Fruit fly (Drosophila melanogaster) whole organism, prepupa: Measurements from ENCODE around the gene Itgbn.
A peak's percentile ranks its signal among the peaks of the same experiment; 100 is the strongest.

Experiments
- CG3919 ChIP-seq: fragments of 200-800 bp; sonication (Bioruptor generic); optimal IDR thresholded peaks from 3 replicates; lab custom pipeline; 2016; ENCODE audit warnings: missing biosample characterization, missing genetic modification characterization
- CG6792 ChIP-seq: fragments of 200-800 bp; sonication (Bioruptor generic); optimal IDR thresholded peaks from 3 replicates; lab custom pipeline; 2016; ENCODE audit warnings: missing biosample characterization, missing genetic modification characterization
- Eip75B ChIP-seq: fragments of 200-800 bp; sonication (Bioruptor generic); optimal IDR thresholded peaks from 3 replicates; lab custom pipeline; 2016; ENCODE audit warnings: missing biosample characterization, missing genetic modification characterization

DNA sequence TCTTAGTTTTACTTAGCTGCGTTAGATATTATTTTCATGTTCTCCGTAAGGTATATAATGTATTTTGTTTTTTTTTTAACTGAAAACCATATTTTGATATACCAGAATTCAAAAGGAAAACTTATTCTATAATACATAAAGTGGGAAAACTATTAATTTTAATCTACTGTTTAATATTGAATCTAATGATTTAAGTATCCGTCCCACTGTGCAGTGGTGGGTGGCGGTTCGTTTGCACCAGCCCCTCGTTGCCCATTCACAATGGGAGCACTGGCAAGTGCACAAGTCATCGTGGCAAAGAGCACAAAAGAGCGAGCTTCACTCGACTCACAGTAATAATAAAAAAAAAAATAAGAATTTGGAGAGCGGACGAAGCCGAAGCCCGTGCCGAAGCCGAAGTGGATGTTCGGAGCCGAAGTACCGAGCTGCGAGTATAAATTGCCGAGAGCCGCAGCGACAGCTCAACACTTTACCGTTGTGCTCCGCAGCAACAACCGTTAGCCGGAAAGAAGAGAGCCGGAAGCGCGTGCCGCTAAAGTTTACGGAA is 43.7 kb downstream of the Itgbn start, which contains the start of gene CG34136:
- TF ChIP-seq CG6792 (GFP tag; lab: Kevin White, UChicago) = peak; percentile 23
- TF ChIP-seq CG3919 (GFP tag; lab: Kevin White, UChicago) = peak; percentile 55
- peak; percentile 49 for TF ChIP-seq Eip75B
